Worm (Caenorhabditis elegans): ENCODE measurements around the gene frpr-15.

- TF ChIP-seq dmd-4 (tag; optimal IDR thresholded peaks at IDR 0.05; ENCODE audit: borderline replicate concordance) (no peak), rnt-1 (tag; optimal IDR thresholded peaks at IDR 0.05) (no peak), C08G9.2 (tag; optimal IDR thresholded peaks at IDR 0.05) (no peak), ceh-24 (tag; optimal IDR thresholded peaks at IDR 0.05) (no peak), ceh-22 (tag; optimal IDR thresholded peaks at IDR 0.05) (no peak), pha-4 (tag; optimal IDR thresholded peaks at IDR 0.05) (no peak), pha-2 (tag; optimal IDR thresholded peaks at IDR 0.05) (no peak), nhr-232 (tag; optimal IDR thresholded peaks at IDR 0.05) (no peak), nfya-1 (tag; optimal IDR thresholded peaks at IDR 0.05) (peak; percentile 6), pag-3 (tag; optimal IDR thresholded peaks at IDR 0.05; ENCODE audit: borderline replicate concordance) (no peak), fkh-6 (tag; optimal IDR thresholded peaks at IDR 0.05) (no peak), ama-1 (optimal IDR thresholded peaks at IDR 0.05) (no peak), mec-3 (tag; optimal IDR thresholded peaks at IDR 0.05; ENCODE audit: borderline replicate concordance) (no peak)
These were observed 30.3 kb upstream of the frpr-15 start, which contains the start of gene lin-25 for ce11 chrV:12649636-12650035.
